Fruit fly (Drosophila melanogaster) whole organism, pupa: ENCODE data around the gene CG7606.

Experiments
- CG10348 ChIP-seq: fragments of 200-800 bp; sonication (Bioruptor generic); IDR thresholded peaks from 2 replicates; pipeline ENCODE4 v1.3.6; 2022; ENCODE audit warnings: missing biosample characterization, missing genetic modification characterization
- CG12605 ChIP-seq: fragments of 200-800 bp; sonication (Bioruptor generic); IDR thresholded peaks from 2 replicates; pipeline ENCODE4 v1.3.6; 2022; ENCODE audit warnings: missing biosample characterization, missing genetic modification characterization
- CG14655 ChIP-seq: fragments of 200-800 bp; sonication (Bioruptor generic); optimal IDR thresholded peaks from 3 replicates; lab custom pipeline; 2017; ENCODE audit warnings: mild to moderate bottlenecking, missing biosample characterization, missing genetic modification reagents, missing genetic modification characterization
- CG15710 ChIP-seq: fragments of 200-800 bp; sonication (Bioruptor generic); optimal IDR thresholded peaks from 2 replicates; lab custom pipeline; 2018; ENCODE audit warnings: missing biosample characterization, mild to moderate bottlenecking, missing genetic modification characterization, moderate library complexity
- CG17806 ChIP-seq: fragments of 200-800 bp; sonication (Bioruptor generic); optimal IDR thresholded peaks from 2 replicates; lab custom pipeline; 2018; ENCODE audit warnings: missing biosample characterization, mild to moderate bottlenecking, missing genetic modification characterization, moderate library complexity
- CG4496 ChIP-seq: fragments of 200-800 bp; sonication (Bioruptor generic); IDR thresholded peaks from 3 replicates; pipeline ENCODE4 v1.3.6; 2022; ENCODE audit warnings: missing biosample characterization, missing genetic modification characterization
- CG8159 ChIP-seq: fragments of 200-800 bp; sonication (Bioruptor generic); optimal IDR thresholded peaks from 3 replicates; lab custom pipeline; 2018; ENCODE audit warnings: missing biosample characterization, mild to moderate bottlenecking, missing genetic modification characterization, moderate library complexity
- CG8301 ChIP-seq: fragments of 200-800 bp; sonication (Bioruptor generic); optimal IDR thresholded peaks from 2 replicates; lab custom pipeline; 2018; ENCODE audit warnings: missing biosample characterization, mild to moderate bottlenecking, missing genetic modification characterization
- CG9948 ChIP-seq: fragments of 200-800 bp; sonication (Bioruptor generic); optimal IDR thresholded peaks from 2 replicates; lab custom pipeline; 2018; ENCODE audit warnings: missing biosample characterization, mild to moderate bottlenecking, missing genetic modification characterization, moderate library complexity
- D1 ChIP-seq: fragments of 200-800 bp; sonication (Bioruptor generic); optimal IDR thresholded peaks from 2 replicates; lab custom pipeline; 2018; ENCODE audit warnings: missing biosample characterization, mild to moderate bottlenecking, missing genetic modification characterization, moderate library complexity
- Pif1A ChIP-seq: fragments of 200-800 bp; sonication (Bioruptor generic); optimal IDR thresholded peaks from 3 replicates; lab custom pipeline; 2016; ENCODE audit warnings: missing biosample characterization, missing genetic modification characterization
- Pif1B ChIP-seq: fragments of 200-800 bp; sonication (Bioruptor generic); optimal IDR thresholded peaks from 3 replicates; lab custom pipeline; 2016; ENCODE audit warnings: missing biosample characterization, missing genetic modification characterization
- fd96Ca ChIP-seq: fragments of 200-800 bp; sonication (Bioruptor generic); IDR thresholded peaks from 3 replicates; pipeline ENCODE4 v1.3.6; 2022; ENCODE audit warnings: missing biosample characterization, missing genetic modification characterization

DNA sequence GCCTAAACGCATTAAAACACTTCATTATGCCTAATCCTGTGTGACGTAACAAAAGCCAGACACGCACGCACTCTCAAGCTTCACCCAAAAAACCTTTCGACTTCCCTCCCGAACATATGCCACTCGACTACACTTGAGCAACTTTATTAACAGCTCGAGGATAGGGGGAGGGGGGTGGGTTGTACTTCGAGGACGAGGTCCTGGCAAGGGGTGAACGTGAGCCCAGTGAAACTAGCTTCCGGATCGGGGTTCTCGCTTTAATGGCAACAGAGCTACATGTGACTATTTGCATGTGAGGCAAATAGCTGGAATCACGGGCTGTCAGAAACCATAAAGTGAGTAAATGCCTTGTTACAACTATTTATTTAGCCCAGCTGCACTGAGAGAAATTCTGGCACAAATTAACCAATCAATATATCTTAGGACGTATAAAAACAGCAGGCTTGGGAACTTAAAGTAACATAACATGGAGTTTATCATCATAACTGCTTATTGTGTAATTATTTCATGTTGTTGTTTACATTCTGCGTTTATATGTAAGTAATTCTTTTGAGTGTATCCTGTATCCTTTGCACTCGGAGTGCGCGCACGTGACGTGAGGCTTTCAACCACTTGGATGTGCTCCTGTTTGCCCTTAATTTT lies 45.4 kb upstream of the CG7606 start:
- TF ChIP-seq CG4496 (GFP tag; lab: Robert Waterston, UW) (no peak), Pif1A (GFP tag; lab: Kevin White, UChicago) (no peak), CG9948 (no peak), CG8159 (tag; lab: Kevin White, UChicago) (no peak), CG14655 (GFP tag; lab: Kevin White, UChicago) (no peak), CG15710 (tag; lab: Kevin White, UChicago) (no peak), D1 (no peak), CG8301 (tag; lab: Kevin White, UChicago) (no peak), CG12605 (no peak), Pif1B (GFP tag; lab: Kevin White, UChicago) (no peak), fd96Ca (no peak), CG17806 (tag; lab: Kevin White, UChicago) (no peak), CG10348 (GFP tag; lab: Robert Waterston, UW) (no peak)
